Worm (Caenorhabditis elegans): ENCODE results near the gene him-8.

The him-8 gene

DNA sequence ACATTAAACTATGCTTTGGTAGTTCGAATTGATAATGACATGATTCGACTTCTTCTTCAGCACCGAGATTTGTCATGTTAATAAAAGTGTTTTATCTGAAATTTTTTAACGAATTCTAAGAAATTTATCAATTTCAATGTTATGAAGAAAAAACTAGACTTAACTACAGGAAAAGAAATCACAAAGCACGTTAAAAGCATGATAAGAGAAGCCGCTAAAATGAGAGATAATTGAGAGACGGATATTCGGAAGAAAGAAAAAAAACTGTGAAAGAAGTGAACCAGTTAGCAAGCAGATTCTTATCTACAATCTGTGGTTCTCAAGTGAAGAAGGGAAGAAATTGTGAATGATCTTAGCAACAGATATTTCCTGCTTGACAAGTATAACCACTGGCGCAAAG is 27.4 kb downstream of the him-8 start, which contains the start of gene C43F9.4:
TSS of gene C43F9.4 (minus strand) at position 101 of the 400 bp plus-strand sequence.
- TF ChIP-seq tab-1 (GFP tag; IDR thresholded peaks at IDR 0.05) = no peak
- no peak for TF ChIP-seq ztf-29 (GFP tag; IDR thresholded peaks at IDR 0.05)
- no peak for TF ChIP-seq ref-1 (GFP tag; conservative IDR thresholded peaks at IDR 0.05)
- no peak for TF ChIP-seq cog-1 (tag; optimal IDR thresholded peaks at IDR 0.05)
- no peak for TF ChIP-seq T22C8.4 (GFP tag; IDR thresholded peaks at IDR 0.05)

DNA sequence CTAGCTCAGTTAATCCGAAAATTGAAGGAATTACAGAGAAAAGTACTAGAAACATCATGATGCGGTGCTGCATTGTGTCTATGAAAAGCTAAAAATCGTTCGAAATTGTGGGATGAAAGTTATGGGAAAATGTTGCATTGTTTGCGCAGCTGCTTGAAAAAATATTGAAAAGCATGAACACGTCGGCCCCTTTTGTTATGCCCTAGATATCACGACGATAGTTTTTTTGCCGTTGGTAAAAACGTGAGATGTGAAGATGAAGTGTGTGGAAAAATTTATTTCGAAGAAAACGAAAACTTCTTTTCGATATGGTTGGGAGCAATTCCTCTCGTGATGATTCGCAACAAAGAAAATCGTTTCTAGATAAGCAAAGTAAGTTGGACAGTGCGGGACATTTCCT is 28.9 kb downstream of the him-8 start, which contains the start of the genes C43F9.5 and nkb-2:
TSS of gene C43F9.5 (minus strand) at position 101 of the 400 bp plus-strand sequence.
TSS of gene nkb-2 (plus strand) at position 277 of the 400 bp plus-strand sequence.
- TF ChIP-seq T22C8.4 (GFP tag; IDR thresholded peaks at IDR 0.05) (no peak), klf-2 (GFP tag; conservative IDR thresholded peaks at IDR 0.05) (no peak), ref-1 (GFP tag; conservative IDR thresholded peaks at IDR 0.05) (no peak), ztf-29 (GFP tag; IDR thresholded peaks at IDR 0.05) (no peak), ztf-23 (GFP tag; IDR thresholded peaks at IDR 0.05) (no peak), flt-1 (GFP tag; IDR thresholded peaks at IDR 0.05) (no peak)

DNA sequence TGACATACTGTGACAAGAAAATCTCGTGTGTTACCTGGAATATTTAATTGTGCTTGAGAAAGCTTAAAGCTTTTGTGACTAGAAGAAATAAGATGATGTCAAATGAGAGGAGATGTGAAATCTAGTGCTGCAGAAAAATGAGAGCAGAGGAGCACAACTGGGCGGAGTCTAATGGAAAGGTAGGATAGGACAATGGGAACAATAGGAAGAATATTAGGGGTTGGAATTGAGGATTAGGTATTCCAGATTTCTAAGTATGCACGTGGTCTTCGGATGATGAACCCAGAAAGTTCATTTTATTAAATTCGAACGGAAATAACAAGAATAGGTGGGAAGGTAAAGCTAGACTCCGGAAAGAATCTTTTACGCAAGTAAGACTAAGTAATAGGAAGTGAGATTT is 31.9 kb downstream of the him-8 start, which contains the start of gene C43F9.7:
TSS of gene C43F9.7 (minus strand) at position 101 of the 400 bp plus-strand sequence.
- TF ChIP-seq cog-1 (tag; optimal IDR thresholded peaks at IDR 0.05) = no peak
- no peak for TF ChIP-seq flt-1 (GFP tag; IDR thresholded peaks at IDR 0.05)
- no peak for TF ChIP-seq ref-1 (GFP tag; conservative IDR thresholded peaks at IDR 0.05)
- TF ChIP-seq klf-2 (GFP tag; conservative IDR thresholded peaks at IDR 0.05) = no peak
- no peak for TF ChIP-seq T22C8.4 (GFP tag; IDR thresholded peaks at IDR 0.05)
- no peak for TF ChIP-seq med-1 (GFP tag; optimal IDR thresholded peaks at IDR 0.05; ENCODE audit: insufficient read depth)
- no peak for TF ChIP-seq tab-1 (GFP tag; IDR thresholded peaks at IDR 0.05)
- no peak for TF ChIP-seq ztf-23 (GFP tag; IDR thresholded peaks at IDR 0.05)
- TF ChIP-seq ztf-29 (GFP tag; IDR thresholded peaks at IDR 0.05) = no peak

DNA sequence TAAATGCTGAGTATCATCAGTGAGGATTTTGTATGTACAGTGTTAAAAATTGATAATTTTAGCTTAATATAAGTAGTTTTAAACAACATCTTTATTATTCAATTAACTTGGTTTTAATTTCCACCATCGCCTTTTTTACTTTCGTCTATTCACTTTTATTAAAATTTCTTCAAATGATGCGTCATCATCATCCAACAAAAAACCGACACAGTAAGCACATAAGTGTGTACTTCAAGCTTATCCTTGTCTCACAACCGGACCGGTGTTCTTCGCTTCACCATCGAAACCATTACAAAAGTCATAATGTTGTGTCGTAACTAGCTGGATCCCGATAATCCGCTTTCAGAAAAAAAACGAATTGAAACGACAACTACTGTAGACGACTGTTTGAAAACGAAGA is 34.8 kb downstream of the him-8 start, which contains the start of gene C43F9.11:
TSS of gene C43F9.11 (plus strand) at position 301 of the 400 bp plus-strand sequence.
- TF ChIP-seq tab-1 (GFP tag; IDR thresholded peaks at IDR 0.05) (no peak), med-1 (GFP tag; optimal IDR thresholded peaks at IDR 0.05; ENCODE audit: insufficient read depth) (no peak), ztf-29 (GFP tag; IDR thresholded peaks at IDR 0.05) (no peak), flt-1 (GFP tag; IDR thresholded peaks at IDR 0.05) (no peak), cog-1 (tag; optimal IDR thresholded peaks at IDR 0.05) (no peak), T22C8.4 (GFP tag; IDR thresholded peaks at IDR 0.05) (no peak), ztf-23 (GFP tag; IDR thresholded peaks at IDR 0.05) (no peak), klf-2 (GFP tag; conservative IDR thresholded peaks at IDR 0.05) (no peak)

DNA sequence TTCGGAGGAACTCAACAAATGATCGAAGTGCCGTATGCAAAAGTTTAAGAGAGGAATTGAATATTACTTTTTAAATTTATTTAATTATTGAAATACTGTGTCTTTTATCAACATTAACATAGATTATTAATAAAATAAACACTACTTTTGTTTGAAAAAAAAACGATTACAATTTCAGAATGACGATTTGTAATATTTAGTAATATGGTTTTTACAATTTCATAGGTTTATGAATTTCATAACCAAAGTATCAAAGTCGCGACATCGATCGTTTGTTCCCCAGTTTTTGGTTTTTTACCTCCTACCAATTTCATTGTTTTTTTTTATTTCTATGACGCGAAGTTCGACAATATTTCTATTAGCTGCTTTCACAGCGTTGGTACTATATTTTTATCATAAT is 38.3 kb downstream of the him-8 start, which contains the start of gene R09H10.1:
TSS of gene R09H10.1 (plus strand) at position 301 of the 400 bp plus-strand sequence.
- TF ChIP-seq cog-1 (tag; optimal IDR thresholded peaks at IDR 0.05) = no peak
- TF ChIP-seq ztf-29 (GFP tag; IDR thresholded peaks at IDR 0.05) = no peak
- TF ChIP-seq ztf-23 (GFP tag; IDR thresholded peaks at IDR 0.05) = no peak
- TF ChIP-seq med-1 (GFP tag; optimal IDR thresholded peaks at IDR 0.05; ENCODE audit: insufficient read depth) = no peak
- no peak for TF ChIP-seq tab-1 (GFP tag; IDR thresholded peaks at IDR 0.05)
- no peak for TF ChIP-seq T22C8.4 (GFP tag; IDR thresholded peaks at IDR 0.05)

DNA sequence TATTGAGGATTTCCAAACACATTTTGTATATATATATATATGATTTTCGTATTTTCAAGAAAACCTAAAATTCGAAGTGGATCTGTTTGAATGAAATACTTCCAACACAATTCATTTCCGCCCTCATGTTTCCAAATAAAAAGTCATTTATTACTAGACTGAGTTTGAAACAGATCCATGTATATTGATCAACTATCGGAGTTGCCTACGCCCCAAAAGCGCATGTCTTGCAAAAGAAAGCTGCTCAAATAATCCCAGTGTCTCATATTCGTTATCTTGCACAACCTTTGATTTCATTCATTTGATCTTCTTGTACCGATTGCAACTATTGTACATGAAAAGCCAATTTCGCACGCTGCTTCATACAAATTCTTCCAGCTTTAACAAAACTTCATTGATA is 40.9 kb downstream of the him-8 start, which contains the start of gene R09H10.2:
TSS of gene R09H10.2 (plus strand) at position 301 of the 400 bp plus-strand sequence.
- TF ChIP-seq ztf-29 (GFP tag; IDR thresholded peaks at IDR 0.05) (no peak), cog-1 (tag; optimal IDR thresholded peaks at IDR 0.05) (no peak), ref-1 (GFP tag; conservative IDR thresholded peaks at IDR 0.05) (no peak), T22C8.4 (GFP tag; IDR thresholded peaks at IDR 0.05) (no peak), ztf-23 (GFP tag; IDR thresholded peaks at IDR 0.05) (no peak), med-1 (GFP tag; optimal IDR thresholded peaks at IDR 0.05; ENCODE audit: insufficient read depth) (no peak)

DNA sequence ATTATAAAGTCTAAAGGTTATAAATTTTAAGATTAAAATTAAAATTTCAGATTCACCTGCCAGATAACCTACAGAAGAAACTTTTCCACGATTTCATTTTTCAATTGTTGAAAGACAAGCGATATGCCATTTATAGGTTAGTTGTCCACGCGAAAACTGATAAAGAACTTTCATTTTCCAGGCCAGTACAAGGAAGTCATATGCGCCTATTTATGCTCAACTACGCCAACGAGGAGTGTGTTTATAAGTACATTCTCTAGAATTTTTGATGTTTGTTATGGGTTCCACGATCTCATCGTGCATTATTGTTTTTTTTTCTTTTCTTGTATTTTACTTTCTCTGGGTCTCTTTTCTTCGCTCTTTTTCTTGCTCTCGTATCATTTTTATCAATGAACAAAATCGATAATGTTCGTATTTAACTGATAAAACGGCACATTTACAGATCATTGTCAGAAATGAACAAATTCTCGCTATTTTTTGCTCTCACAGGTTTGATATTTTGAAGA is 44.9 kb downstream of the him-8 start, which contains the start of gene R09H10.3:
TSS of gene R09H10.3 (plus strand) at position 456 of the 506 bp plus-strand sequence.
- TF ChIP-seq cog-1 (tag; optimal IDR thresholded peaks at IDR 0.05) (no peak), tab-1 (GFP tag; IDR thresholded peaks at IDR 0.05) (no peak), med-1 (GFP tag; optimal IDR thresholded peaks at IDR 0.05; ENCODE audit: insufficient read depth) (no peak), ztf-29 (GFP tag; IDR thresholded peaks at IDR 0.05) (no peak), ref-1 (GFP tag; conservative IDR thresholded peaks at IDR 0.05) (no peak), ztf-23 (GFP tag; IDR thresholded peaks at IDR 0.05) (no peak), T22C8.4 (GFP tag; IDR thresholded peaks at IDR 0.05) (no peak), flt-1 (GFP tag; IDR thresholded peaks at IDR 0.05) (no peak), klf-2 (GFP tag; conservative IDR thresholded peaks at IDR 0.05) (no peak)

DNA sequence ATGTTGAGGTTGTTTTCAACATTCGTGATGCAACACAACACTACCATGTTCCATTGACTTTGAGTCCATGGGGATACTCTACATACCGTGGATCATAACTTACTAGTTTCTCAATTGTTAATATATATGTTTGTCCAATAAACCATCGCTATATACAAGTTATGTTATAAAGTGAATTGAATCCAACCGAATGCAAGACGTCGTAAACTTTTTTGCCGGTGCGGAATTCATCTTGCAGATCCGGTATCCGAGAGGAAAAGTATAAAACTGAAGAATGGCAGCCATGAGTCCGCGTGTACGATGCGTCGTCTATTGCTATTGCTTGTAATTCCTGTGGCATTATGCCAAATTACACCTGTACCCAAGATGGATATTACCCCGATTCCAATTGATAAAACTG is 46.6 kb downstream of the him-8 start, which contains the start of gene R09H10.6:
TSS of gene R09H10.6 (plus strand) at position 301 of the 400 bp plus-strand sequence.
- TF ChIP-seq tab-1 (GFP tag; IDR thresholded peaks at IDR 0.05) (no peak), med-1 (GFP tag; optimal IDR thresholded peaks at IDR 0.05; ENCODE audit: insufficient read depth) (no peak), klf-2 (GFP tag; conservative IDR thresholded peaks at IDR 0.05) (no peak), ztf-23 (GFP tag; IDR thresholded peaks at IDR 0.05) (no peak), ztf-29 (GFP tag; IDR thresholded peaks at IDR 0.05) (no peak)

DNA sequence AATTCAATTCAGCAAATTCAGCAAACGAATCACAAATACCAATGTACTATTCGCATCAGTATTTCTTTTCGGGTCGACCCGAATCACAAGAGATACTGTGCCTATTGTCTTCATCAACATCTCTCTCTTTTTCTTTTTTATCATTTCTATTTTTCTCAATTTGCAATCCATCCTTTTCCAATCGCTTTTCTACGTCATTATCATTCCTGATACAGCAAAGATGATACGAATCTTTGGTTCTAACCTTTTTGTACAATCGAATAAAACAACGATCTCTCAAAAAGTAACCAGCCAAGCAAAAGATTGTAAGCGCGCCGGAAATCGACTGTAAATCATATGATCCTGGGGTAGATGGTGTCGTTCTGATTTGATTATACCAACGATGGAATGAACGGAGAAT is 48.2 kb downstream of the him-8 start:
- TF ChIP-seq ztf-23 (GFP tag; IDR thresholded peaks at IDR 0.05) (no peak), ref-1 (GFP tag; conservative IDR thresholded peaks at IDR 0.05) (no peak), cog-1 (tag; optimal IDR thresholded peaks at IDR 0.05) (no peak)

DNA sequence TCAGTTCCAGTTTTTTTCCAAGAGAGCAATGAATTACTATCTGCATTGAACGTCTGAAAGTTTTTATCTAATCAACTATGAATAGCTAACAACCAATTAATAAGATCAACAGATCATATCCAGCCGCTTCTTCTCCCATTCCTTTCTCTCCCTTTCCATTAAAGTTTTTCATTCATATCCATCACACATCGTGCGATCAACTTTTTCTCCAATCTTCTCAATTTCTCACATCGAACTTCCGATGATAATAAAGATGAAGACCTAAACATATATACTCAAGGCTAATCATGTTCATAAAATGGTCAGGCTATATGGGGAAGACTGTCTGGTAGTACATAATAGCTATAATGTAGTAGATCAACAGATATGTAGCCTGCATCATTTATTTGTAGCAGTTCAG is 50.6 kb downstream of the him-8 start:
- TF ChIP-seq ztf-29 (GFP tag; IDR thresholded peaks at IDR 0.05) (no peak), tab-1 (GFP tag; IDR thresholded peaks at IDR 0.05) (no peak), med-1 (GFP tag; optimal IDR thresholded peaks at IDR 0.05; ENCODE audit: insufficient read depth) (no peak), T22C8.4 (GFP tag; IDR thresholded peaks at IDR 0.05) (no peak), flt-1 (GFP tag; IDR thresholded peaks at IDR 0.05) (no peak), cog-1 (tag; optimal IDR thresholded peaks at IDR 0.05) (no peak), klf-2 (GFP tag; conservative IDR thresholded peaks at IDR 0.05) (no peak), ztf-23 (GFP tag; IDR thresholded peaks at IDR 0.05) (no peak)

Data from whole organism, midembryonic.